Fruit fly (Drosophila melanogaster) whole organism, embryonic: ENCODE data around the gene Shc.

Experiments used
- CG34376 ChIP-seq: fragments of 200-800 bp; sonication (Bioruptor generic); optimal IDR thresholded peaks from 2 replicates; lab custom pipeline; 2018; ENCODE audit warnings: missing biosample characterization, mild to moderate bottlenecking, missing genetic modification characterization
- Hr39 ChIP-seq: fragments of >200 bp; optimal IDR thresholded peaks from 2 replicates; lab custom pipeline; 2017

dm6 chr3L:9451522-9452118 lies 24.8 kb downstream of the Shc start, which contains the start of the genes CG3448 and ghi:
- TF ChIP-seq CG34376 (GFP tag; lab: Kevin White, UChicago) (peak; percentile 61), Hr39 (lab: Kevin White, UChicago) (no peak)
